Worm (Caenorhabditis elegans) whole organism, L1 larva: ENCODE measurements around the gene nspa-8.
A peak's percentile ranks its signal among the peaks of the same experiment; 100 is the strongest.

Source experiments
- C16A3.4 ChIP-seq: fragments of 150-350 bp; optimal IDR thresholded peaks from 2 replicates; lab custom pipeline; 2014; ENCODE audit warnings: missing biosample characterization, missing genetic modification characterization
- C34B4.2 ChIP-seq: sonication (generic microtip); optimal IDR thresholded peaks from 2 replicates; lab custom pipeline; 2017; ENCODE audit warnings: mild to moderate bottlenecking, missing genetic modification characterization, missing compliant biosample characterization
- F16B12.6 ChIP-seq: fragments of 150-350 bp; optimal IDR thresholded peaks from 2 replicates; lab custom pipeline; 2014; ENCODE audit warnings: missing biosample characterization, missing genetic modification characterization
- Y116A8C.19 ChIP-seq: sonication (generic microtip); optimal IDR thresholded peaks from 2 replicates; lab custom pipeline; 2016; ENCODE audit warnings: missing compliant biosample characterization, missing genetic modification characterization, borderline replicate concordance
- aly-2 ChIP-seq: fragments of 150-350 bp; optimal IDR thresholded peaks from 2 replicates; lab custom pipeline; 2014; ENCODE audit warnings: missing biosample characterization, missing genetic modification characterization
- ama-1 ChIP-seq: fragments of 150-350 bp; optimal IDR thresholded peaks from 2 replicates; lab custom pipeline; 2014
- blmp-1 ChIP-seq: fragments of 150-350 bp; optimal IDR thresholded peaks from 2 replicates; lab custom pipeline; 2014; ENCODE audit warnings: missing biosample characterization, missing genetic modification characterization
- ceh-63 ChIP-seq: fragments of 200-800 bp; sonication (Bioruptor generic); optimal IDR thresholded peaks from 2 replicates; lab custom pipeline; 2018; ENCODE audit warnings: mild to moderate bottlenecking, missing genetic modification characterization, missing compliant biosample characterization
- ceh-8 ChIP-seq: fragments of 200-800 bp; sonication (Bioruptor generic); optimal IDR thresholded peaks from 2 replicates; lab custom pipeline; 2018; ENCODE audit warnings: mild to moderate bottlenecking, missing genetic modification characterization, moderate library complexity, missing compliant biosample characterization
- ceh-88 ChIP-seq: fragments of 200-800 bp; sonication (Bioruptor generic); IDR thresholded peaks from 2 replicates; pipeline ENCODE4 v1.3.6; 2022; ENCODE audit warnings: missing genetic modification characterization, missing compliant biosample characterization
- dpl-1 ChIP-seq, 3 experiments: fragments of 150-350 bp in 2 of 3; sonication (generic microtip) in 1 of 3; optimal IDR thresholded peaks; 2 replicates each; lab custom pipeline; 2014 to 2017; ENCODE audit warnings: missing biosample characterization in 3 of 3, missing genetic modification characterization in 3 of 3, missing genetic modification reagents in 3 of 3
- egl-13 ChIP-seq: sonication (generic microtip); optimal IDR thresholded peaks from 2 replicates; lab custom pipeline; 2016; ENCODE audit warnings: missing genotype, missing genetic modification reagents, missing genetic modification characterization, missing compliant biosample characterization
- egl-27 ChIP-seq, 2 experiments: fragments of 150-350 bp in 1 of 2; sonication (generic microtip); optimal IDR thresholded peaks; 3 replicates each; lab custom pipeline; 2017 to 2018; ENCODE audit warnings: missing biosample characterization in 2 of 2, missing genetic modification characterization in 2 of 2, missing genetic modification reagents in 2 of 2
- elt-2 ChIP-seq: sonication (generic microtip); optimal IDR thresholded peaks from 2 replicates; lab custom pipeline; 2016; ENCODE audit warnings: missing genetic modification characterization, mild to moderate bottlenecking, inconsistent platforms, missing compliant biosample characterization, missing genetic modification reagents
- elt-3 ChIP-seq, 6 experiments: fragments of 150-350 bp in 1 of 6; sonication (generic microtip); optimal IDR thresholded peaks; 2 replicates each; lab custom pipeline; 2017 to 2018; ENCODE audit warnings: missing biosample characterization in 6 of 6, missing genetic modification characterization in 6 of 6, inconsistent platforms in 1 of 6
- fkh-4 ChIP-seq: sonication (generic microtip); optimal IDR thresholded peaks from 2 replicates; lab custom pipeline; 2016; ENCODE audit warnings: missing compliant biosample characterization, missing genetic modification characterization, borderline replicate concordance
- fkh-8 ChIP-seq: sonication (generic microtip); optimal IDR thresholded peaks from 2 replicates; lab custom pipeline; 2016; ENCODE audit warnings: mild to moderate bottlenecking, missing genetic modification characterization, missing compliant biosample characterization
- fos-1 ChIP-seq: fragments of 150-350 bp; optimal IDR thresholded peaks from 2 replicates; lab custom pipeline; 2014; ENCODE audit warnings: missing biosample characterization, missing genetic modification characterization
- hlh-17 ChIP-seq: fragments of 200-800 bp; sonication (Bioruptor generic); optimal IDR thresholded peaks from 2 replicates; lab custom pipeline; 2018; ENCODE audit warnings: missing genetic modification characterization, mild to moderate bottlenecking, missing compliant biosample characterization, moderate library complexity, borderline replicate concordance
- hlh-4 ChIP-seq: sonication (generic microtip); optimal IDR thresholded peaks from 2 replicates; lab custom pipeline; 2016; ENCODE audit warnings: mild to moderate bottlenecking, missing genetic modification characterization, missing compliant biosample characterization
- hpl-2 ChIP-seq: fragments of 150-350 bp; optimal IDR thresholded peaks from 2 replicates; lab custom pipeline; 2014; ENCODE audit warnings: missing biosample characterization, missing genetic modification reagents, missing genetic modification characterization
- isw-1 ChIP-seq: fragments of 200-800 bp; sonication (Bioruptor generic); IDR thresholded peaks from 2 replicates; pipeline ENCODE4 v1.3.6; 2022; ENCODE audit warnings: missing genetic modification characterization, missing compliant biosample characterization
- lin-13 ChIP-seq: fragments of 150-350 bp; optimal IDR thresholded peaks from 2 replicates; lab custom pipeline; 2014; ENCODE audit warnings: missing biosample characterization, missing genetic modification reagents, missing genetic modification characterization
- lin-39 ChIP-seq: fragments of 150-350 bp; optimal IDR thresholded peaks from 2 replicates; lab custom pipeline; 2014; ENCODE audit warnings: missing biosample characterization, missing genetic modification reagents, missing genetic modification characterization
- mab-9 ChIP-seq: fragments of 200-800 bp; sonication (Bioruptor generic); IDR thresholded peaks from 2 replicates; pipeline ENCODE4 v1.3.6; 2022; ENCODE audit warnings: missing genetic modification reagents, missing genetic modification characterization, missing compliant biosample characterization
- mef-2 ChIP-seq: fragments of 150-350 bp; optimal IDR thresholded peaks from 2 replicates; lab custom pipeline; 2014; ENCODE audit warnings: missing biosample characterization, missing genetic modification characterization
- nhr-11 ChIP-seq: fragments of 150-350 bp; optimal IDR thresholded peaks from 2 replicates; lab custom pipeline; 2014; ENCODE audit warnings: missing biosample characterization, missing genetic modification characterization
- nhr-19 ChIP-seq: fragments of 200-800 bp; sonication (Bioruptor generic); conservative IDR thresholded peaks from 2 replicates; pipeline ENCODE4 v1.3.6; 2022; ENCODE audit warnings: missing genetic modification characterization, missing compliant biosample characterization
- nhr-20 ChIP-seq: sonication (generic microtip); optimal IDR thresholded peaks from 2 replicates; lab custom pipeline; 2016; ENCODE audit warnings: mild to moderate bottlenecking, missing genetic modification characterization, missing compliant biosample characterization
- nhr-237 ChIP-seq: fragments of 150-350 bp; optimal IDR thresholded peaks from 2 replicates; lab custom pipeline; 2014; ENCODE audit warnings: missing biosample characterization, missing genetic modification characterization
- nhr-47 ChIP-seq: sonication (generic microtip); optimal IDR thresholded peaks from 2 replicates; lab custom pipeline; 2016; ENCODE audit warnings: mild to moderate bottlenecking, missing genetic modification characterization, moderate library complexity, missing compliant biosample characterization
- nhr-71 ChIP-seq: sonication (generic microtip); optimal IDR thresholded peaks from 2 replicates; lab custom pipeline; 2016; ENCODE audit warnings: mild to moderate bottlenecking, missing genetic modification characterization, moderate library complexity, missing compliant biosample characterization
- nhr-76 ChIP-seq: sonication (generic microtip); optimal IDR thresholded peaks from 2 replicates; lab custom pipeline; 2017; ENCODE audit warnings: missing biosample characterization, missing genetic modification characterization
- nhr-77 ChIP-seq: fragments of 150-350 bp; optimal IDR thresholded peaks from 2 replicates; lab custom pipeline; 2014; ENCODE audit warnings: missing biosample characterization, missing genetic modification characterization
- nhr-84 ChIP-seq: sonication (generic microtip); optimal IDR thresholded peaks from 2 replicates; lab custom pipeline; 2017; ENCODE audit warnings: missing biosample characterization, missing genetic modification characterization
- nhr-85 ChIP-seq: sonication (generic microtip); peaks from one replicate; lab custom pipeline; 2016; ENCODE audit warnings: missing genetic modification characterization, inconsistent platforms, missing compliant biosample characterization
- pag-3 ChIP-seq: sonication (generic microtip); optimal IDR thresholded peaks from 2 replicates; lab custom pipeline; 2017; ENCODE audit warnings: missing genetic modification characterization, mild to moderate bottlenecking, missing compliant biosample characterization, antibody characterized with exemption, borderline replicate concordance; ENCODE audit not compliant: insufficient read depth
- pax-3 ChIP-seq: fragments of 200-800 bp; sonication (Bioruptor generic); optimal IDR thresholded peaks from 2 replicates; lab custom pipeline; 2018; ENCODE audit warnings: mild to moderate bottlenecking, missing genetic modification characterization, moderate library complexity, missing compliant biosample characterization
- pqm-1 ChIP-seq: sonication (generic microtip); optimal IDR thresholded peaks from 3 replicates; lab custom pipeline; 2017; ENCODE audit warnings: missing biosample characterization, missing genetic modification characterization
- snu-23 ChIP-seq: sonication (generic microtip); optimal IDR thresholded peaks from 2 replicates; lab custom pipeline; 2016; ENCODE audit warnings: missing genetic modification characterization, missing compliant biosample characterization
- sptf-1 ChIP-seq: fragments of 150-350 bp; optimal IDR thresholded peaks from 2 replicates; lab custom pipeline; 2014; ENCODE audit warnings: missing biosample characterization, missing genetic modification characterization
- sup-37 ChIP-seq: fragments of 200-800 bp; sonication (Bioruptor generic); optimal IDR thresholded peaks from 2 replicates; lab custom pipeline; 2018; ENCODE audit warnings: mild to moderate bottlenecking, missing genetic modification characterization, missing compliant biosample characterization
- unc-130 ChIP-seq: fragments of 150-350 bp; optimal IDR thresholded peaks from 2 replicates; lab custom pipeline; 2017; ENCODE audit warnings: missing biosample characterization, missing genetic modification characterization, inconsistent platforms
- unc-30 ChIP-seq: sonication (generic microtip); optimal IDR thresholded peaks from 2 replicates; lab custom pipeline; 2017; ENCODE audit warnings: missing biosample characterization, missing genetic modification characterization
- unc-62 ChIP-seq: fragments of 150-350 bp; optimal IDR thresholded peaks from 2 replicates; lab custom pipeline; 2014; ENCODE audit warnings: missing biosample characterization, missing genetic modification reagents, missing genetic modification characterization
- unc-98 ChIP-seq: fragments of 200-800 bp; sonication (Bioruptor generic); IDR thresholded peaks from 2 replicates; pipeline ENCODE4 v1.3.6; 2022; ENCODE audit warnings: missing genetic modification characterization, missing compliant biosample characterization
- xbp-1 ChIP-seq: sonication (generic microtip); optimal IDR thresholded peaks from 2 replicates; lab custom pipeline; 2016; ENCODE audit warnings: missing genetic modification characterization, missing compliant biosample characterization
- zag-1 ChIP-seq: fragments of 150-350 bp; optimal IDR thresholded peaks from 2 replicates; lab custom pipeline; 2014; ENCODE audit warnings: missing biosample characterization, missing genetic modification characterization
- zip-4 ChIP-seq: fragments of 200-800 bp; sonication (Bioruptor generic); optimal IDR thresholded peaks from 2 replicates; lab custom pipeline; 2018; ENCODE audit warnings: mild to moderate bottlenecking, missing genetic modification characterization, moderate library complexity, missing compliant biosample characterization

nspa-8 gene

DNA sequence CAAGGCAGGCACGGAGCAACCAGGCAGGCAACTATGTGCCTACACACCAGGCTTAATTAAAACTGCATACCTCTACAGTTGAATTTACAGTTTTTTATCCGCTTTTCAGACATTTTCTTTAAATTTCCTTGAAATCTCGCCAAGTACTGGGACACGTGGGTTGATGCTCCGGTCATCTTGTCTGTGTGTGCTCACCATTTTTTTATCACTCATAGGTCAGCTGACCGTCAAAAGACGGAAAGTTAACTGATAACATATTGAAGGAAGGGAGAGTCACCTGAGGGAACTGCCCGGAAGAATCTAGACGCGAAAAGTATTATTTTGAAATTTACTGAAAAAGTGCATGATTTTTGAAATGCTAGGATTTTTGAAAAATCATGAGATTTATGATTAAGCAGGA, 23.7 kb upstream of the nspa-8 start (continued):
- TF ChIP-seq C16A3.4 (tag; lab: Kevin White, UChicago) (peak; percentile 3), unc-98 (GFP tag; lab: Robert Waterston, UW) (no peak), egl-13 (tag; lab: Kevin White, UChicago) (no peak), blmp-1 (tag; lab: Kevin White, UChicago) (no peak), nhr-71 (tag; lab: Kevin White, UChicago) (peak; percentile 67), egl-27 (tag; optimal IDR thresholded peaks at IDR 0.05; lab: Kevin White, UChicago) (no peak), pag-3 (tag; lab: Kevin White, UChicago) (no peak), nhr-77 (tag; lab: Kevin White, UChicago) (no peak), ama-1 (lab: Kevin White, UChicago) (peak; percentile 51), pqm-1 (tag; lab: Kevin White, UChicago) (peak; percentile 64), lin-13 (peak; percentile 26), nhr-85 (tag; lab: Kevin White, UChicago) (no peak), dpl-1 (GFP tag; optimal IDR thresholded peaks at IDR 0.05; lab: Kevin White, UChicago) (peak in 1 of 3 experiments; percentile 18), nhr-20 (tag; lab: Kevin White, UChicago) (peak; percentile 8), sup-37 (GFP tag; lab: Kevin White, UChicago) (peak; percentile 5)

DNA sequence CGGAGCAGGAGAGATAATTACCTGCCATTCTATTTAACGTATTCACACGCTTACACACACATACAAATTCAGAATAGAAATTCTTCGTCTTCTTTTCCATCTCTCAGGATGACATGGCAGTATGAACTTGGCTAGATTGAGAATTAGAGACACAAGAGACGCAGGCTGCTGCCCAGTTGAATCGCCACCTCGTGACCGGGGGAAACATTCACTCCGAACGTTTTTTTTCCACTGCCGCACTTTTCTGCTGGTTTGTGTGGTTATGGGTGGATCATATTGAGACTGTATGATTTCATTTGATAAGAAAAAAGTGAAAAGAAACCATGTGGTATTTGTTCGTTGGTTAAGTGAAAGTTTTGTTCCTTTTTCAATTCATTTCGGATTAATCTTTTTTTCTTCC, 22.8 kb upstream of the nspa-8 start:
- TF ChIP-seq C16A3.4 (tag; lab: Kevin White, UChicago) = peak; percentile 63
- peak; percentile 24 for TF ChIP-seq fos-1
- no peak for TF ChIP-seq zip-4 (GFP tag; lab: Kevin White, UChicago)
- peak; percentile 10 for TF ChIP-seq xbp-1 (tag; lab: Kevin White, UChicago)
- TF ChIP-seq nhr-11 (tag; lab: Kevin White, UChicago) = peak; percentile 27
- TF ChIP-seq nhr-76 (tag; lab: Kevin White, UChicago) = no peak
- TF ChIP-seq ceh-88 = no peak
- TF ChIP-seq fkh-4 (tag; lab: Kevin White, UChicago) = no peak
- no peak for TF ChIP-seq egl-27 (tag; optimal IDR thresholded peaks at IDR 0.05; lab: Kevin White, UChicago)
- TF ChIP-seq F16B12.6 (tag; lab: Kevin White, UChicago) = no peak
- no peak for TF ChIP-seq Y116A8C.19 (tag; lab: Kevin White, UChicago)
- peak; percentile 61 for TF ChIP-seq lin-13
- no peak for TF ChIP-seq unc-30 (tag; lab: Kevin White, UChicago)
- peak; percentile 76 for TF ChIP-seq snu-23 (GFP tag; lab: Kevin White, UChicago)
- peak; percentile 52 for TF ChIP-seq elt-2 (tag; lab: Kevin White, UChicago)
- TF ChIP-seq hpl-2 (GFP tag; lab: Kevin White, UChicago) = peak; percentile 12
- peak in 3 of 6 experiments; percentile 1 to 98 (median 83) for TF ChIP-seq elt-3 (tag; optimal IDR thresholded peaks at IDR 0.05; lab: Kevin White, UChicago)
- no peak for TF ChIP-seq nhr-84 (tag; lab: Kevin White, UChicago)
- TF ChIP-seq nhr-237 = no peak
- TF ChIP-seq ceh-8 (GFP tag; lab: Kevin White, UChicago) = no peak
- no peak for TF ChIP-seq isw-1 (GFP tag; lab: Robert Waterston, UW)
- peak; percentile 2 for TF ChIP-seq egl-13 (tag; lab: Kevin White, UChicago)
- no peak for TF ChIP-seq C34B4.2 (tag; lab: Kevin White, UChicago)
- no peak for TF ChIP-seq unc-62 (GFP tag; lab: Kevin White, UChicago)
- no peak for TF ChIP-seq sptf-1 (tag; lab: Kevin White, UChicago)
- TF ChIP-seq mab-9 (GFP tag; lab: Robert Waterston, UW) = no peak
- TF ChIP-seq hlh-4 = no peak
- TF ChIP-seq mef-2 = no peak
- TF ChIP-seq zag-1 (tag; lab: Kevin White, UChicago) = no peak
- TF ChIP-seq nhr-19 (GFP tag; lab: Robert Waterston, UW) = peak; percentile 46; the same call in 1 of the 2 replicates
- no peak for TF ChIP-seq aly-2 (tag; lab: Kevin White, UChicago)
- TF ChIP-seq unc-130 (tag; lab: Kevin White, UChicago) = peak; percentile 73
- peak; percentile 12 to 50 (median 40) for TF ChIP-seq dpl-1 (GFP tag; optimal IDR thresholded peaks at IDR 0.05; lab: Kevin White, UChicago)
- TF ChIP-seq nhr-20 (tag; lab: Kevin White, UChicago) = peak; percentile 81
- TF ChIP-seq nhr-85 (tag; lab: Kevin White, UChicago) = peak; percentile 92
- peak; percentile 79 for TF ChIP-seq nhr-71 (tag; lab: Kevin White, UChicago)
- no peak for TF ChIP-seq hlh-17 (GFP tag; lab: Kevin White, UChicago)
- no peak for TF ChIP-seq lin-39 (tag; lab: Kevin White, UChicago)
- TF ChIP-seq ceh-63 (GFP tag; lab: Kevin White, UChicago) = no peak
- TF ChIP-seq blmp-1 (tag; lab: Kevin White, UChicago) = peak; percentile 99
- TF ChIP-seq nhr-47 (tag; lab: Kevin White, UChicago) = peak; percentile 60
- TF ChIP-seq fkh-8 (tag; lab: Kevin White, UChicago) = peak; percentile 36
- no peak for TF ChIP-seq unc-98 (GFP tag; lab: Robert Waterston, UW)
- no peak for TF ChIP-seq pax-3 (tag; lab: Kevin White, UChicago)
- no peak for TF ChIP-seq nhr-77 (tag; lab: Kevin White, UChicago)
